Worm (Caenorhabditis elegans) whole organism, L4/young adult: ENCODE results near the gene snpc-3.4.
A peak's percentile ranks its signal among the peaks of the same experiment; 100 is the strongest.

Source experiments
- W03F9.2 ChIP-seq: fragments of 150-350 bp; optimal IDR thresholded peaks from 2 replicates; lab custom pipeline; 2014; ENCODE audit warnings: missing biosample characterization, missing genetic modification characterization
- dao-5 ChIP-seq: sonication (generic microtip); optimal IDR thresholded peaks from 2 replicates; lab custom pipeline; 2016; ENCODE audit warnings: missing genotype, missing genetic modification characterization, moderate library complexity, missing compliant biosample characterization
- him-1 ChIP-seq: sonication (generic microtip); optimal IDR thresholded peaks from 2 replicates; lab custom pipeline; 2016; ENCODE audit warnings: missing genotype, missing genetic modification reagents, missing genetic modification characterization, missing compliant biosample characterization

The snpc-3.4 gene

ce11 chrIII:4018591-4019580, 951 bp upstream of the snpc-3.4 start:
- no peak for TF ChIP-seq him-1
- no peak for TF ChIP-seq dao-5 (tag; lab: Kevin White, UChicago)
- TF ChIP-seq W03F9.2, result no peak

- TF ChIP-seq W03F9.2, result no peak
- no peak for TF ChIP-seq him-1
- TF ChIP-seq dao-5 (tag; lab: Kevin White, UChicago), result no peak
Observed at ce11 chrIII:4021866-4022265, 2.0 kb downstream of the snpc-3.4 start, which contains the start of gene tftc-5. tftc-5 (plus strand) TSS chrIII:4022166.

- TF ChIP-seq W03F9.2 (no peak), dao-5 (tag; lab: Kevin White, UChicago) (no peak), him-1 (no peak)
Observed at ce11 chrIII:4028061-4028460, 8.2 kb downstream of the snpc-3.4 start, which contains the start of gene T02C12.5. T02C12.5 (minus strand) TSS chrIII:4028161.

- TF ChIP-seq him-1 (no peak), W03F9.2 (no peak), dao-5 (tag; lab: Kevin White, UChicago) (no peak)
Observed at ce11 chrIII:4030839-4031238, 11.0 kb downstream of the snpc-3.4 start.

- TF ChIP-seq W03F9.2, result no peak
- TF ChIP-seq dao-5 (tag; lab: Kevin White, UChicago), result no peak
- TF ChIP-seq him-1, result no peak
Observed at ce11 chrIII:4034984-4035383, 15.1 kb downstream of the snpc-3.4 start.

ce11 chrIII:4036740-4037139, 16.9 kb downstream of the snpc-3.4 start, which contains the start of gene hum-5:
hum-5 (minus strand) TSS chrIII:4036840.
- no peak for TF ChIP-seq dao-5 (tag; lab: Kevin White, UChicago)
- no peak for TF ChIP-seq him-1
- TF ChIP-seq W03F9.2, result no peak

ce11 chrIII:4037332-4037731, 17.5 kb downstream of the snpc-3.4 start:
- TF ChIP-seq W03F9.2 (no peak), him-1 (no peak), dao-5 (tag; lab: Kevin White, UChicago) (no peak)

- TF ChIP-seq dao-5 (tag; lab: Kevin White, UChicago) (no peak), him-1 (no peak), W03F9.2 (no peak)
Observed at ce11 chrIII:4039775-4040174, 19.9 kb downstream of the snpc-3.4 start.

ce11 chrIII:4049150-4049549, 29.3 kb downstream of the snpc-3.4 start:
- TF ChIP-seq dao-5 (tag; lab: Kevin White, UChicago) (no peak), W03F9.2 (no peak), him-1 (no peak)

- no peak for TF ChIP-seq W03F9.2
- TF ChIP-seq him-1, result no peak
- TF ChIP-seq dao-5 (tag; lab: Kevin White, UChicago), result no peak
Observed at ce11 chrIII:4057894-4058293, 38.1 kb downstream of the snpc-3.4 start, which contains the start of gene rcq-5. rcq-5 (minus strand) TSS chrIII:4057976.

- TF ChIP-seq dao-5 (tag; lab: Kevin White, UChicago), result no peak
- no peak for TF ChIP-seq W03F9.2
- no peak for TF ChIP-seq him-1
Observed at ce11 chrIII:4058643-4059042, 38.8 kb downstream of the snpc-3.4 start, which contains the start of gene his-69. his-69 (minus strand) TSS chrIII:4058743.

- TF ChIP-seq him-1 (no peak), W03F9.2 (no peak), dao-5 (tag; lab: Kevin White, UChicago) (no peak)
Observed at ce11 chrIII:4060019-4060418, 40.2 kb downstream of the snpc-3.4 start, which contains the start of gene his-70. his-70 (minus strand) TSS chrIII:4060119.

ce11 chrIII:4063724-4064123, 43.9 kb downstream of the snpc-3.4 start:
- TF ChIP-seq W03F9.2 (no peak), him-1 (peak; percentile 57)

- TF ChIP-seq him-1 (no peak), W03F9.2 (no peak), dao-5 (tag; lab: Kevin White, UChicago) (no peak)
Observed at ce11 chrIII:4066333-4066732, 46.5 kb downstream of the snpc-3.4 start, which contains the start of gene unc-79. unc-79 (plus strand) TSS chrIII:4066633.

- no peak for TF ChIP-seq him-1
- TF ChIP-seq W03F9.2, result no peak
- TF ChIP-seq dao-5 (tag; lab: Kevin White, UChicago), result no peak
Observed at ce11 chrIII:4068120-4068519, 48.3 kb downstream of the snpc-3.4 start.
